Fruit fly (Drosophila melanogaster) whole organism, prepupa: Measurements from ENCODE around the gene Grip71.

Source experiments
- CG10631 ChIP-seq: fragments of 200-800 bp; sonication (Bioruptor generic); optimal IDR thresholded peaks from 2 replicates; lab custom pipeline; 2016; ENCODE audit warnings: missing biosample characterization, missing genetic modification characterization
- CG10669 ChIP-seq: fragments of 200-800 bp; sonication (Bioruptor generic); optimal IDR thresholded peaks from 3 replicates; lab custom pipeline; 2018; ENCODE audit warnings: missing biosample characterization, mild to moderate bottlenecking, missing genetic modification characterization, moderate library complexity
- CG11294 ChIP-seq: fragments of 200-800 bp; sonication (Bioruptor generic); IDR thresholded peaks from 2 replicates; pipeline ENCODE4 v1.3.6; 2022; ENCODE audit warnings: missing biosample characterization, missing genetic modification characterization
- CG11902 ChIP-seq: fragments of 200-800 bp; sonication (Bioruptor generic); optimal IDR thresholded peaks from 3 replicates; lab custom pipeline; 2016; ENCODE audit warnings: missing biosample characterization, missing genetic modification characterization
- CG15336 ChIP-seq: fragments of 200-800 bp; sonication (Bioruptor generic); IDR thresholded peaks from 2 replicates; pipeline ENCODE4 v1.3.6; 2022; ENCODE audit warnings: missing biosample characterization, missing genetic modification characterization
- CG1621 ChIP-seq: fragments of 200-800 bp; sonication (Bioruptor generic); optimal IDR thresholded peaks from 3 replicates; lab custom pipeline; 2018; ENCODE audit warnings: missing biosample characterization, mild to moderate bottlenecking, missing genetic modification characterization
- CG16779 ChIP-seq: fragments of 200-800 bp; sonication (Bioruptor generic); optimal IDR thresholded peaks from 3 replicates; lab custom pipeline; 2017; ENCODE audit warnings: missing biosample characterization, mild to moderate bottlenecking, missing genetic modification characterization
- CG3032 ChIP-seq: fragments of 200-800 bp; optimal IDR thresholded peaks from 2 replicates; lab custom pipeline; 2019; ENCODE audit warnings: missing biosample characterization, mild to moderate bottlenecking, missing genetic modification characterization, moderate library complexity
- CG31627 ChIP-seq: fragments of 200-800 bp; sonication (Bioruptor generic); optimal IDR thresholded peaks from 3 replicates; lab custom pipeline; 2016; ENCODE audit warnings: missing biosample characterization, missing genetic modification characterization
- CG32006 ChIP-seq: fragments of 200-800 bp; sonication (Bioruptor generic); optimal IDR thresholded peaks from 3 replicates; lab custom pipeline; 2017; ENCODE audit warnings: missing biosample characterization, mild to moderate bottlenecking, missing genetic modification characterization
- CG34406 ChIP-seq: fragments of 200-800 bp; sonication (Bioruptor generic); optimal IDR thresholded peaks from 3 replicates; lab custom pipeline; 2016; ENCODE audit warnings: missing biosample characterization, missing genetic modification characterization
- CG3919 ChIP-seq: fragments of 200-800 bp; sonication (Bioruptor generic); optimal IDR thresholded peaks from 3 replicates; lab custom pipeline; 2016; ENCODE audit warnings: missing biosample characterization, missing genetic modification characterization
- CG4318 ChIP-seq: fragments of 200-800 bp; sonication (Bioruptor generic); optimal IDR thresholded peaks from 3 replicates; lab custom pipeline; 2017; ENCODE audit warnings: missing biosample characterization, mild to moderate bottlenecking, missing genetic modification characterization
- CG6163 ChIP-seq: fragments of 200-800 bp; sonication (Bioruptor generic); IDR thresholded peaks from 3 replicates; pipeline ENCODE4 v1.3.6; 2022; ENCODE audit warnings: missing biosample characterization, missing genetic modification characterization
- CG6276 ChIP-seq: fragments of 200-800 bp; sonication (Bioruptor generic); optimal IDR thresholded peaks from 2 replicates; lab custom pipeline; 2017; ENCODE audit warnings: missing biosample characterization, mild to moderate bottlenecking, missing genetic modification characterization
- CG6792 ChIP-seq: fragments of 200-800 bp; sonication (Bioruptor generic); optimal IDR thresholded peaks from 3 replicates; lab custom pipeline; 2016; ENCODE audit warnings: missing biosample characterization, missing genetic modification characterization
- CG6808 ChIP-seq: fragments of 200-800 bp; sonication (Bioruptor generic); optimal IDR thresholded peaks from 3 replicates; lab custom pipeline; 2017; ENCODE audit warnings: missing biosample characterization, missing genetic modification characterization, mild to moderate bottlenecking, moderate library complexity, missing genetic modification reagents
- CG6854 ChIP-seq: fragments of 200-800 bp; sonication (Bioruptor generic); optimal IDR thresholded peaks from 2 replicates; lab custom pipeline; 2017; ENCODE audit warnings: missing biosample characterization, mild to moderate bottlenecking, missing genetic modification characterization
- CG7368 ChIP-seq: fragments of 200-800 bp; sonication (Bioruptor generic); optimal IDR thresholded peaks from 3 replicates; lab custom pipeline; 2016; ENCODE audit warnings: missing biosample characterization, missing genetic modification characterization
- CG8119 ChIP-seq: fragments of 200-800 bp; sonication (Bioruptor generic); IDR thresholded peaks from 3 replicates; pipeline ENCODE4 v1.3.6; 2022; ENCODE audit warnings: missing biosample characterization, missing genetic modification characterization
- CG8319 ChIP-seq: fragments of 200-800 bp; sonication (Bioruptor generic); optimal IDR thresholded peaks from 3 replicates; lab custom pipeline; 2016; ENCODE audit warnings: missing biosample characterization, missing genetic modification characterization
- CG8632 ChIP-seq: fragments of 200-800 bp; sonication (Bioruptor generic); optimal IDR thresholded peaks from 3 replicates; lab custom pipeline; 2016; ENCODE audit warnings: missing biosample characterization, missing genetic modification characterization
- CG9139 ChIP-seq: fragments of 200-800 bp; sonication (Bioruptor generic); optimal IDR thresholded peaks from 3 replicates; lab custom pipeline; 2017; ENCODE audit warnings: missing biosample characterization, mild to moderate bottlenecking, missing genetic modification characterization
- Eip75B ChIP-seq: fragments of 200-800 bp; sonication (Bioruptor generic); optimal IDR thresholded peaks from 3 replicates; lab custom pipeline; 2016; ENCODE audit warnings: missing biosample characterization, missing genetic modification characterization
- Eip78C ChIP-seq: fragments of 200-800 bp; sonication (Bioruptor generic); peaks from one replicate; lab custom pipeline; 2016; ENCODE audit warnings: missing biosample characterization, missing genetic modification characterization
- Eip93F ChIP-seq: fragments of 200-800 bp; sonication (Bioruptor generic); optimal IDR thresholded peaks from 2 replicates; lab custom pipeline; 2016; ENCODE audit warnings: missing biosample characterization, mild to moderate bottlenecking, missing genetic modification characterization
- Ets21C ChIP-seq: fragments of 200-800 bp; sonication (Bioruptor generic); optimal IDR thresholded peaks from 3 replicates; lab custom pipeline; 2016; ENCODE audit warnings: missing biosample characterization, missing genetic modification characterization
- Ets96B ChIP-seq: fragments of 200-800 bp; optimal IDR thresholded peaks from 2 replicates; lab custom pipeline; 2019; ENCODE audit warnings: missing biosample characterization, mild to moderate bottlenecking, missing genetic modification characterization, moderate library complexity
- Gug ChIP-seq: fragments of 200-800 bp; sonication (Bioruptor generic); IDR thresholded peaks from 2 replicates; pipeline ENCODE4 v1.3.6; 2022; ENCODE audit warnings: missing biosample characterization, missing genetic modification characterization
- Hr38 ChIP-seq: sonication (Bioruptor generic); optimal IDR thresholded peaks from 2 replicates; lab custom pipeline; 2016; ENCODE audit warnings: missing biosample characterization, missing genetic modification characterization
- Hr39 ChIP-seq: fragments of 200-800 bp; sonication (Bioruptor generic); optimal IDR thresholded peaks from 2 replicates; lab custom pipeline; 2016; ENCODE audit warnings: missing biosample characterization, missing genetic modification characterization
- Lpt ChIP-seq: fragments of 200-800 bp; sonication (Bioruptor generic); optimal IDR thresholded peaks from 3 replicates; lab custom pipeline; 2016; ENCODE audit warnings: missing biosample characterization, missing genetic modification characterization
- OdsH ChIP-seq: fragments of 200-800 bp; sonication (Bioruptor generic); optimal IDR thresholded peaks from 3 replicates; lab custom pipeline; 2016; ENCODE audit warnings: missing biosample characterization, missing genetic modification characterization
- Smox ChIP-seq: fragments of 200-800 bp; sonication (Bioruptor generic); optimal IDR thresholded peaks from 3 replicates; lab custom pipeline; 2016; ENCODE audit warnings: missing biosample characterization, missing genetic modification characterization
- Sox102F ChIP-seq: fragments of 200-800 bp; sonication (Bioruptor generic); optimal IDR thresholded peaks from 2 replicates; lab custom pipeline; 2016; ENCODE audit warnings: missing biosample characterization, mild to moderate bottlenecking, missing genetic modification characterization
- Sox14 ChIP-seq: fragments of 200-800 bp; sonication (Bioruptor generic); optimal IDR thresholded peaks from 3 replicates; lab custom pipeline; 2016; ENCODE audit warnings: missing biosample characterization, missing genetic modification characterization
- Sox15 ChIP-seq: fragments of 200-800 bp; sonication (Bioruptor generic); optimal IDR thresholded peaks from 3 replicates; lab custom pipeline; 2016; ENCODE audit warnings: missing biosample characterization, missing genetic modification characterization
- achi ChIP-seq: fragments of 200-800 bp; sonication (Bioruptor generic); optimal IDR thresholded peaks from 3 replicates; lab custom pipeline; 2016; ENCODE audit warnings: missing biosample characterization, missing genetic modification characterization
- cyc ChIP-seq: fragments of 200-800 bp; sonication (Bioruptor generic); optimal IDR thresholded peaks from 3 replicates; lab custom pipeline; 2016; ENCODE audit warnings: missing biosample characterization, missing genetic modification characterization
- dsx ChIP-seq: fragments of 200-800 bp; optimal IDR thresholded peaks from 3 replicates; lab custom pipeline; 2019; ENCODE audit warnings: missing biosample characterization, mild to moderate bottlenecking, missing genetic modification characterization, moderate library complexity; ENCODE audit not compliant: poor library complexity, severe bottlenecking
- eg ChIP-seq: fragments of 200-800 bp; sonication (Bioruptor generic); IDR thresholded peaks from 3 replicates; pipeline ENCODE4 v1.3.6; 2022; ENCODE audit warnings: missing biosample characterization, missing genetic modification characterization
- esn ChIP-seq: fragments of 200-800 bp; sonication (Bioruptor generic); optimal IDR thresholded peaks from 2 replicates; lab custom pipeline; 2016; ENCODE audit warnings: missing biosample characterization, mild to moderate bottlenecking, missing genetic modification characterization, moderate library complexity
- fd59A ChIP-seq: fragments of 200-800 bp; sonication (Bioruptor generic); optimal IDR thresholded peaks from 2 replicates; lab custom pipeline; 2017; ENCODE audit warnings: missing biosample characterization, mild to moderate bottlenecking, missing genetic modification characterization, missing genetic modification reagents
- fd85E ChIP-seq: fragments of 200-800 bp; sonication (Bioruptor generic); optimal IDR thresholded peaks from 3 replicates; lab custom pipeline; 2016; ENCODE audit warnings: missing biosample characterization, missing genetic modification characterization
- fkh ChIP-seq: fragments of 200-800 bp; sonication (Bioruptor generic); optimal IDR thresholded peaks from 3 replicates; lab custom pipeline; 2017; ENCODE audit warnings: missing biosample characterization, mild to moderate bottlenecking, missing genetic modification characterization, moderate library complexity
- lz ChIP-seq: fragments of 200-800 bp; sonication (Bioruptor generic); optimal IDR thresholded peaks from 3 replicates; lab custom pipeline; 2016; ENCODE audit warnings: missing biosample characterization, missing genetic modification characterization
- net ChIP-seq: fragments of 200-800 bp; sonication (Bioruptor generic); optimal IDR thresholded peaks from 3 replicates; lab custom pipeline; 2016; ENCODE audit warnings: missing biosample characterization, missing genetic modification characterization
- pdm3 ChIP-seq: fragments of 200-800 bp; sonication (Bioruptor generic); optimal IDR thresholded peaks from 3 replicates; lab custom pipeline; 2016; ENCODE audit warnings: missing biosample characterization, missing genetic modification characterization
- salr ChIP-seq, 2 experiments: fragments of 200-800 bp; sonication (Bioruptor generic); optimal IDR thresholded peaks; 3 replicates each; lab custom pipeline; 2016 to 2018; ENCODE audit warnings: missing biosample characterization in 2 of 2, missing genetic modification characterization in 2 of 2, mild to moderate bottlenecking in 1 of 2
- spab ChIP-seq: fragments of 200-800 bp; sonication (Bioruptor generic); optimal IDR thresholded peaks from 2 replicates; lab custom pipeline; 2017; ENCODE audit warnings: missing biosample characterization, mild to moderate bottlenecking, missing genetic modification characterization, missing genetic modification reagents
- ss ChIP-seq, 2 experiments: fragments of 200-800 bp; sonication (Bioruptor generic); optimal IDR thresholded peaks; 2 replicates in 1 of 2; 3 replicates in 1 of 2; lab custom pipeline; 2017 to 2018; ENCODE audit warnings: mild to moderate bottlenecking in 2 of 2, missing biosample characterization in 2 of 2, missing genetic modification characterization in 2 of 2, moderate library complexity in 1 of 2
- svp ChIP-seq: fragments of 200-800 bp; sonication (Bioruptor generic); peaks from one replicate; lab custom pipeline; 2016; ENCODE audit warnings: missing biosample characterization, missing genetic modification characterization
- vri ChIP-seq: fragments of 200-800 bp; sonication (Bioruptor generic); optimal IDR thresholded peaks from 3 replicates; lab custom pipeline; 2016; ENCODE audit warnings: missing biosample characterization, mild to moderate bottlenecking, missing genetic modification characterization

The Grip71 gene

dm6 chr2L:18752823-18753222 is 44.2 kb downstream of the Grip71 start:
- peak in 1 of 2 experiments; percentile 14 for TF ChIP-seq ss (GFP tag; optimal IDR thresholded peaks at IDR 0.05; lab: Kevin White, UChicago)
- TF ChIP-seq dsx: no peak
- TF ChIP-seq CG32006 (GFP tag; lab: Kevin White, UChicago): peak; percentile 84
- no peak for TF ChIP-seq Eip93F (GFP tag; lab: Kevin White, UChicago)
- no peak for TF ChIP-seq CG1621 (tag; lab: Kevin White, UChicago)
- peak; percentile 11 for TF ChIP-seq net
- TF ChIP-seq vri: no peak
- peak; percentile 63 for TF ChIP-seq CG15336 (GFP tag; lab: Robert Waterston, UW)
- peak; percentile 80 for TF ChIP-seq eg (GFP tag; lab: Robert Waterston, UW)
- no peak for TF ChIP-seq Sox15
- no peak for TF ChIP-seq spab (GFP tag; lab: Kevin White, UChicago)
- TF ChIP-seq Ets96B (tag; lab: Kevin White, UChicago): no peak
- TF ChIP-seq pdm3: peak; percentile 28
- TF ChIP-seq OdsH (GFP tag; lab: Kevin White, UChicago): peak; percentile 30
- peak; percentile 77 for TF ChIP-seq CG6276 (GFP tag; lab: Kevin White, UChicago)
- TF ChIP-seq Lpt (GFP tag; lab: Kevin White, UChicago): peak; percentile 49
- TF ChIP-seq CG8632 (GFP tag; lab: Kevin White, UChicago): no peak
- TF ChIP-seq Hr39 (GFP tag; lab: Kevin White, UChicago): no peak
- peak; percentile 56; the same call in 2 of the 3 replicates for TF ChIP-seq CG6163 (GFP tag; lab: Robert Waterston, UW)
- TF ChIP-seq CG31627 (GFP tag; lab: Kevin White, UChicago): no peak
- TF ChIP-seq CG11902: no peak
- TF ChIP-seq fkh: no peak
- TF ChIP-seq CG9139 (GFP tag; lab: Kevin White, UChicago): no peak
- no peak for TF ChIP-seq esn
- TF ChIP-seq CG3919: peak; percentile 3
- TF ChIP-seq Gug (GFP tag; lab: Robert Waterston, UW): no peak
- peak; percentile 33 for TF ChIP-seq CG16779 (tag; lab: Kevin White, UChicago)
- no peak for TF ChIP-seq cyc (GFP tag; lab: Kevin White, UChicago)
- TF ChIP-seq Sox102F (GFP tag; lab: Kevin White, UChicago): no peak
- no peak for TF ChIP-seq CG7368 (GFP tag; lab: Kevin White, UChicago)
- no peak for TF ChIP-seq svp (GFP tag; lab: Kevin White, UChicago)
- TF ChIP-seq lz (GFP tag; lab: Kevin White, UChicago): no peak
- TF ChIP-seq fd85E: no peak
- TF ChIP-seq CG11294 (GFP tag; lab: Robert Waterston, UW): no peak
- no peak for TF ChIP-seq CG3032
- TF ChIP-seq Eip75B (GFP tag; lab: Kevin White, UChicago): peak; percentile 3
- TF ChIP-seq fd59A (GFP tag; lab: Kevin White, UChicago): no peak
- no peak for TF ChIP-seq CG6854 (GFP tag; lab: Kevin White, UChicago)
- TF ChIP-seq Hr38 (GFP tag; lab: Kevin White, UChicago): no peak
- TF ChIP-seq CG6792 (GFP tag; lab: Kevin White, UChicago): no peak
- no peak for TF ChIP-seq CG8319 (GFP tag; lab: Kevin White, UChicago)
- TF ChIP-seq Eip78C (GFP tag; lab: Kevin White, UChicago): peak; percentile 73
- TF ChIP-seq Sox14 (GFP tag; lab: Kevin White, UChicago): peak; percentile 22
- TF ChIP-seq CG6808 (GFP tag; lab: Kevin White, UChicago): no peak
- peak; percentile 45 for TF ChIP-seq CG4318 (GFP tag; lab: Kevin White, UChicago)
- TF ChIP-seq CG10669: no peak
- TF ChIP-seq CG10631: peak; percentile 35
- no peak for TF ChIP-seq CG34406
- no peak for TF ChIP-seq Ets21C (GFP tag; lab: Kevin White, UChicago)
- peak in 1 of 2 experiments; percentile 81 for TF ChIP-seq salr (GFP tag; optimal IDR thresholded peaks at IDR 0.05; lab: Kevin White, UChicago)
- TF ChIP-seq CG8119: peak; percentile 38; the same call in 2 of the 3 replicates
- peak; percentile 38 for TF ChIP-seq achi (GFP tag; lab: Kevin White, UChicago)
- no peak for TF ChIP-seq Smox (GFP tag; lab: Kevin White, UChicago)
